Fruit fly (Drosophila melanogaster) whole organism, embryonic: ENCODE results near the gene CG7579.

Source experiments
- ATbp ChIP-seq: fragments of 200-800 bp; sonication (Bioruptor generic); optimal IDR thresholded peaks from 2 replicates; lab custom pipeline; 2017; ENCODE audit warnings: missing biosample characterization, mild to moderate bottlenecking, missing genetic modification characterization, missing genetic modification reagents
- Atf6 ChIP-seq: fragments of 200-800 bp; sonication (Bioruptor generic); IDR thresholded peaks from 2 replicates; pipeline ENCODE4 v1.3.6; 2022; ENCODE audit warnings: missing biosample characterization, missing genetic modification characterization
- Bdp1 ChIP-seq: fragments of 200-800 bp; sonication (Bioruptor generic); optimal IDR thresholded peaks from 3 replicates; lab custom pipeline; 2016; ENCODE audit warnings: missing biosample characterization, missing genetic modification characterization
- C15 ChIP-seq: fragments of 200-800 bp; sonication (Bioruptor generic); IDR thresholded peaks from 3 replicates; pipeline ENCODE4 v1.3.6; 2022; ENCODE audit warnings: missing biosample characterization, missing genetic modification characterization
- CG11695 ChIP-seq: fragments of 200-800 bp; sonication (Bioruptor generic); IDR thresholded peaks from 3 replicates; pipeline ENCODE4 v1.3.6; 2022; ENCODE audit warnings: missing biosample characterization, missing genetic modification characterization
- CG1233 ChIP-seq: fragments of 200-800 bp; sonication (Bioruptor generic); optimal IDR thresholded peaks from 4 replicates; lab custom pipeline; 2018; ENCODE audit warnings: missing biosample characterization, mild to moderate bottlenecking, missing genetic modification characterization
- CG13296 ChIP-seq: fragments of 200-800 bp; sonication (Bioruptor generic); optimal IDR thresholded peaks from 3 replicates; lab custom pipeline; 2018; ENCODE audit warnings: missing biosample characterization, mild to moderate bottlenecking, missing genetic modification characterization
- CG13424 ChIP-seq: fragments of 200-800 bp; sonication (Bioruptor generic); optimal IDR thresholded peaks from 2 replicates; lab custom pipeline; 2019; ENCODE audit warnings: missing biosample characterization, mild to moderate bottlenecking, missing genetic modification characterization, moderate library complexity
- CG14441 ChIP-seq: fragments of 200-800 bp; sonication (Bioruptor generic); IDR thresholded peaks from 2 replicates; pipeline ENCODE4 v1.3.6; 2022; ENCODE audit warnings: missing biosample characterization, missing genetic modification characterization
- CG15696 ChIP-seq: fragments of 200-800 bp; sonication (Bioruptor generic); optimal IDR thresholded peaks from 2 replicates; lab custom pipeline; 2019; ENCODE audit warnings: missing biosample characterization, mild to moderate bottlenecking, missing genetic modification characterization, moderate library complexity
- CG18599 ChIP-seq: fragments of 200-800 bp; sonication (Bioruptor generic); optimal IDR thresholded peaks from 3 replicates; lab custom pipeline; 2017; ENCODE audit warnings: missing biosample characterization, missing genetic modification characterization, mild to moderate bottlenecking, moderate library complexity, missing genetic modification reagents
- CG2120 ChIP-seq: fragments of 200-800 bp; sonication (Bioruptor generic); optimal IDR thresholded peaks from 3 replicates; lab custom pipeline; 2016; ENCODE audit warnings: missing biosample characterization, missing genetic modification characterization
- CG2678 ChIP-seq: fragments of 200-800 bp; sonication (Bioruptor generic); optimal IDR thresholded peaks from 3 replicates; lab custom pipeline; 2019; ENCODE audit warnings: missing biosample characterization, mild to moderate bottlenecking, missing genetic modification characterization, moderate library complexity
- CG31388 ChIP-seq: fragments of 200-800 bp; sonication (Bioruptor generic); optimal IDR thresholded peaks from 2 replicates; lab custom pipeline; 2016; ENCODE audit warnings: missing biosample characterization, missing genetic modification characterization
- CG32767 ChIP-seq: fragments of 200-800 bp; sonication (Bioruptor generic); IDR thresholded peaks from 2 replicates; pipeline ENCODE4 v1.3.6; 2022; ENCODE audit warnings: missing biosample characterization, missing genetic modification characterization
- CG4707 ChIP-seq: fragments of 200-800 bp; sonication (Bioruptor generic); optimal IDR thresholded peaks from 2 replicates; lab custom pipeline; 2018; ENCODE audit warnings: missing biosample characterization, mild to moderate bottlenecking, missing genetic modification characterization, moderate library complexity
- CG6175 ChIP-seq: fragments of 200-800 bp; sonication (Bioruptor generic); IDR thresholded peaks from 3 replicates; pipeline ENCODE4 v1.3.6; 2022; ENCODE audit warnings: missing biosample characterization, missing genetic modification characterization
- CG6689 ChIP-seq: fragments of 200-800 bp; sonication (Bioruptor generic); IDR thresholded peaks from 2 replicates; pipeline ENCODE4 v1.3.6; 2022; ENCODE audit warnings: missing biosample characterization, missing genetic modification characterization
- CG6765 ChIP-seq: fragments of 200-800 bp; sonication (Bioruptor generic); optimal IDR thresholded peaks from 3 replicates; lab custom pipeline; 2017; ENCODE audit warnings: missing biosample characterization, mild to moderate bottlenecking, missing genetic modification characterization
- CG6791 ChIP-seq: fragments of 200-800 bp; sonication (Bioruptor generic); IDR thresholded peaks from 3 replicates; pipeline ENCODE4 v1.3.6; 2022; ENCODE audit warnings: missing biosample characterization, missing genetic modification characterization; ENCODE audit not compliant: partially characterized antibody
- CG7963 ChIP-seq: fragments of 200-800 bp; sonication (Bioruptor generic); IDR thresholded peaks from 3 replicates; pipeline ENCODE4 v1.3.6; 2022; ENCODE audit warnings: missing biosample characterization, missing genetic modification characterization; ENCODE audit not compliant: partially characterized antibody
- CrebB ChIP-seq: fragments of 200-800 bp; sonication (Bioruptor generic); optimal IDR thresholded peaks from 3 replicates; lab custom pipeline; 2018; ENCODE audit warnings: missing biosample characterization, mild to moderate bottlenecking, missing genetic modification characterization
- D19A ChIP-seq: fragments of 200-800 bp; optimal IDR thresholded peaks from 3 replicates; lab custom pipeline; 2019; ENCODE audit warnings: missing biosample characterization, mild to moderate bottlenecking, missing genetic modification characterization, moderate library complexity
- Med ChIP-seq: fragments of 200-800 bp; sonication (Bioruptor generic); peaks from one replicate; lab custom pipeline; 2016; ENCODE audit warnings: missing biosample characterization, missing genetic modification characterization, mild to moderate bottlenecking, inconsistent platforms, moderate library complexity
- Meics ChIP-seq: fragments of 200-800 bp; sonication (Bioruptor generic); optimal IDR thresholded peaks from 2 replicates; lab custom pipeline; 2017; ENCODE audit warnings: missing biosample characterization, mild to moderate bottlenecking, missing genetic modification characterization
- NC2α ChIP-seq: fragments of 200-800 bp; sonication (Bioruptor generic); optimal IDR thresholded peaks from 2 replicates; lab custom pipeline; 2016; ENCODE audit warnings: missing biosample characterization, missing genetic modification characterization
- Nf-YA ChIP-seq: fragments of 200-800 bp; sonication (Bioruptor generic); IDR thresholded peaks from 2 replicates; pipeline ENCODE4 v1.3.6; 2022; ENCODE audit warnings: missing biosample characterization, missing genetic modification characterization
- Nf-YC ChIP-seq: fragments of 200-800 bp; optimal IDR thresholded peaks from 3 replicates; lab custom pipeline; 2019; ENCODE audit warnings: missing biosample characterization, mild to moderate bottlenecking, missing genetic modification characterization, moderate library complexity
- Rfx ChIP-seq: fragments of 200-800 bp; sonication (Bioruptor generic); IDR thresholded peaks from 2 replicates; pipeline ENCODE4 v1.3.6; 2022; ENCODE audit warnings: missing biosample characterization, missing genetic modification characterization
- Scr ChIP-seq: fragments of 200-800 bp; sonication (Bioruptor generic); IDR thresholded peaks from 2 replicates; pipeline ENCODE4 v1.3.6; 2022; ENCODE audit warnings: missing biosample characterization, missing genetic modification characterization; ENCODE audit not compliant: partially characterized antibody
- Stat92E ChIP-seq, 3 experiments: fragments of >200 bp in 2 of 3; fragments of 200-800 bp in 1 of 3; sonication (Bioruptor generic) in 1 of 3; optimal IDR thresholded peaks; 2 replicates each; lab custom pipeline; 2017 to 2019; ENCODE audit warnings: missing biosample characterization in 3 of 3, missing genetic modification characterization in 3 of 3, mild to moderate bottlenecking in 1 of 3, moderate library complexity in 1 of 3
- Vsx1 ChIP-seq: fragments of 200-800 bp; sonication (Bioruptor generic); optimal IDR thresholded peaks from 2 replicates; lab custom pipeline; 2017; ENCODE audit warnings: missing biosample characterization, mild to moderate bottlenecking, missing genetic modification characterization, missing genetic modification reagents
- aop ChIP-seq: fragments of 200-800 bp; sonication (Bioruptor generic); IDR thresholded peaks from 2 replicates; pipeline ENCODE4 v1.3.6; 2022; ENCODE audit warnings: missing biosample characterization, missing genetic modification characterization
- ash1 ChIP-seq: fragments of 200-800 bp; sonication (Bioruptor generic); optimal IDR thresholded peaks from 2 replicates; lab custom pipeline; 2018; ENCODE audit warnings: missing biosample characterization, mild to moderate bottlenecking, missing genetic modification characterization
- chinmo ChIP-seq: fragments of 200-800 bp; sonication (Bioruptor generic); IDR thresholded peaks from 4 replicates; pipeline ENCODE4 v1.3.6; 2022; ENCODE audit warnings: missing biosample characterization, missing genetic modification characterization; ENCODE audit not compliant: partially characterized antibody
- disco-r ChIP-seq: fragments of 200-800 bp; sonication (Bioruptor generic); optimal IDR thresholded peaks from 2 replicates; lab custom pipeline; 2016; ENCODE audit warnings: missing biosample characterization, missing genetic modification characterization
- dpn ChIP-seq, 2 experiments: fragments of 200-800 bp; sonication (Bioruptor generic); optimal IDR thresholded peaks; 3 replicates each; lab custom pipeline; 2016; ENCODE audit warnings: missing biosample characterization in 2 of 2, missing genetic modification characterization in 2 of 2
- ftz-f1 ChIP-seq: fragments of 200-800 bp; sonication (Bioruptor generic); optimal IDR thresholded peaks from 2 replicates; lab custom pipeline; 2016; ENCODE audit warnings: missing biosample characterization, missing genetic modification characterization
- kni ChIP-seq: fragments of 200-800 bp; sonication (Bioruptor generic); optimal IDR thresholded peaks from 3 replicates; lab custom pipeline; 2017; ENCODE audit warnings: mild to moderate bottlenecking, missing biosample characterization, missing genetic modification reagents, missing genetic modification characterization
- nerfin-1 ChIP-seq: fragments of 200-800 bp; sonication (Bioruptor generic); optimal IDR thresholded peaks from 3 replicates; lab custom pipeline; 2019; ENCODE audit warnings: missing biosample characterization, mild to moderate bottlenecking, missing genetic modification characterization, moderate library complexity
- p53 ChIP-seq: fragments of 200-800 bp; sonication (Bioruptor generic); optimal IDR thresholded peaks from 2 replicates; lab custom pipeline; 2016; ENCODE audit warnings: missing biosample characterization, missing genetic modification characterization
- rib ChIP-seq: fragments of 200-800 bp; sonication (Bioruptor generic); IDR thresholded peaks from 2 replicates; pipeline ENCODE4 v1.3.6; 2022; ENCODE audit warnings: missing biosample characterization, missing genetic modification characterization
- salm ChIP-seq: fragments of 200-800 bp; sonication (Bioruptor generic); optimal IDR thresholded peaks from 2 replicates; lab custom pipeline; 2018; ENCODE audit warnings: missing biosample characterization, mild to moderate bottlenecking, missing genetic modification characterization
- sens ChIP-seq: fragments of 200-800 bp; sonication (Bioruptor generic); peaks from one replicate; lab custom pipeline; 2016; ENCODE audit warnings: missing biosample characterization, missing genetic modification characterization
- seq ChIP-seq: fragments of 200-800 bp; sonication (Bioruptor generic); IDR thresholded peaks from 2 replicates; pipeline ENCODE4 v1.3.6; 2022; ENCODE audit warnings: missing biosample characterization, missing genetic modification characterization
- twi ChIP-seq: fragments of 200-800 bp; optimal IDR thresholded peaks from 2 replicates; lab custom pipeline; 2019; ENCODE audit warnings: missing biosample characterization, mild to moderate bottlenecking, missing genetic modification characterization, moderate library complexity
- z ChIP-seq: fragments of 200-800 bp; sonication (Bioruptor generic); IDR thresholded peaks from 3 replicates; pipeline ENCODE4 v1.3.6; 2022; ENCODE audit warnings: missing biosample characterization, missing genetic modification characterization
- zen2 ChIP-seq: fragments of 200-800 bp; sonication (Bioruptor generic); IDR thresholded peaks from 3 replicates; pipeline ENCODE4 v1.3.6; 2022; ENCODE audit warnings: missing biosample characterization, missing genetic modification characterization; ENCODE audit not compliant: partially characterized antibody
- zf30C ChIP-seq: fragments of 200-800 bp; sonication (Bioruptor generic); optimal IDR thresholded peaks from 3 replicates; lab custom pipeline; 2018; ENCODE audit warnings: missing biosample characterization, mild to moderate bottlenecking, missing genetic modification characterization

Gene CG7579

DNA sequence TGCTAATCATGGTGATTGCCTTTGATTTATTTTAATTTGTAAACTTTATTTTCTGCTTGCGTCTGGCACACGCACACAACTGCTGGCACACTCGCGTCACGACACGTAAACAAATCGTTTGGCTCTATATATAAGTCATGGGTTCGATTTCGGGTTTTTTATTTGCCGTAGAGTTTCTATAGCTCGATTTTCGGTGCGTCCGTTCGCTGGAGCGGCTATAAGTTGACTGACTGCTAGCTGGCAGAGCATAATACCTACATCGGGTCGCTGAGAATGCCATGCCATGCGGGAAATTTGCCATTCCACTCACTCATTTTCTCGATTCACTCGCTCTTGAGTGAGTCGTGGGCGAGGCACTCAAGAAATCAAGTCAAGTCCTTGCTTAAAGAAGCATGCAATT lies 45.0 kb upstream of the CG7579 start, which contains the start of gene comm (continued):
- TF ChIP-seq sens (GFP tag; lab: Kevin White, UChicago) (peak; percentile 87), kni (GFP tag; lab: Kevin White, UChicago) (peak; percentile 66), CG4707 (GFP tag; lab: Kevin White, UChicago) (peak; percentile 45), Nf-YA (GFP tag; lab: Robert Waterston, UW) (peak; percentile 62), z (GFP tag; lab: Robert Waterston, UW) (peak; percentile 99), CG7963 (GFP tag; lab: Robert Waterston, UW) (peak; percentile 40; the same call in 1 of the 3 replicates), CG6689 (GFP tag; lab: Robert Waterston, UW) (0 out of 2 replicates have a peak, but pooled peaks have one; percentile 13), dpn (GFP tag; optimal IDR thresholded peaks at IDR 0.05; lab: Kevin White, UChicago) (no peak), zen2 (peak; percentile 73; the same call in 2 of the 3 replicates), CG2120 (GFP tag; lab: Kevin White, UChicago) (peak; percentile 6), Meics (GFP tag; lab: Kevin White, UChicago) (no peak), seq (GFP tag; lab: Robert Waterston, UW) (0 out of 2 replicates have a peak, but pooled peaks have one; percentile 16), ATbp (GFP tag; lab: Kevin White, UChicago) (no peak), CG31388 (no peak), ash1 (GFP tag; lab: Kevin White, UChicago) (peak; percentile 73), Nf-YC (peak; percentile 17), aop (GFP tag; lab: Robert Waterston, UW) (peak; percentile 64; the same call in 1 of the 2 replicates), Vsx1 (GFP tag; lab: Kevin White, UChicago) (peak; percentile 42), CG6175 (GFP tag; lab: Robert Waterston, UW) (0 out of 3 replicates have a peak, but pooled peaks have one; percentile 36), salm (tag; lab: Kevin White, UChicago) (peak; percentile 41), Atf6 (GFP tag; lab: Robert Waterston, UW) (peak; percentile 52; the same call in 1 of the 2 replicates), ftz-f1 (GFP tag; lab: Kevin White, UChicago) (peak; percentile 28), Scr (GFP tag; lab: Robert Waterston, UW) (peak; percentile 49), twi (peak; percentile 26), CG6765 (GFP tag; lab: Kevin White, UChicago) (peak; percentile 19), CG18599 (GFP tag; lab: Kevin White, UChicago) (peak; percentile 22), disco-r (GFP tag; lab: Kevin White, UChicago) (peak; percentile 30), zf30C (GFP tag; lab: Kevin White, UChicago) (peak; percentile 55), chinmo (GFP tag; lab: Robert Waterston, UW) (peak; percentile 92; the same call in 2 of the 4 replicates), CG1233 (GFP tag; lab: Kevin White, UChicago) (no peak), CG13296 (GFP tag; lab: Kevin White, UChicago) (peak; percentile 29), NC2α (GFP tag; lab: Kevin White, UChicago) (peak; percentile 1), Med (GFP tag; lab: Kevin White, UChicago) (peak; percentile 86), Rfx (GFP tag; lab: Robert Waterston, UW) (peak; percentile 43; the same call in 1 of the 2 replicates), CG2678 (tag; lab: Kevin White, UChicago) (peak; percentile 28), Bdp1 (no peak), Stat92E (GFP tag; optimal IDR thresholded peaks at IDR 0.05; lab: Kevin White, UChicago) (peak in 1 of 3 experiments; percentile 14), CG32767 (GFP tag; lab: Robert Waterston, UW) (no peak), CG14441 (no peak), D19A (tag; lab: Kevin White, UChicago) (peak; percentile 14), CG13424 (tag; lab: Kevin White, UChicago) (peak; percentile 22), p53 (GFP tag; lab: Kevin White, UChicago) (peak; percentile 16), CG11695 (GFP tag; lab: Robert Waterston, UW) (peak; percentile 40; the same call in 1 of the 3 replicates), CG15696 (no peak), CrebB (tag; lab: Kevin White, UChicago) (peak; percentile 59), nerfin-1 (tag; lab: Kevin White, UChicago) (peak; percentile 70), rib (GFP tag; lab: Robert Waterston, UW) (peak; percentile 53; the same call in 1 of the 2 replicates), C15 (GFP tag; lab: Robert Waterston, UW) (0 out of 3 replicates have a peak, but pooled peaks have one; percentile 16), CG6791 (GFP tag; lab: Robert Waterston, UW) (peak; percentile 72; the same call in 2 of the 3 replicates)
